Worm (Caenorhabditis elegans) whole organism, L2 larva: ENCODE measurements around the gene dyc-1.

Experiments
- C34F6.9 ChIP-seq: fragments of 150-350 bp; optimal IDR thresholded peaks from 2 replicates; lab custom pipeline; 2014; ENCODE audit warnings: missing biosample characterization, missing genetic modification characterization
- F13H6.1 ChIP-seq: sonication (generic microtip); optimal IDR thresholded peaks from 2 replicates; lab custom pipeline; 2016; ENCODE audit warnings: missing genetic modification characterization, missing compliant biosample characterization
- R02D3.7 ChIP-seq: fragments of 150-350 bp; optimal IDR thresholded peaks from 2 replicates; lab custom pipeline; 2014; ENCODE audit warnings: missing biosample characterization, missing genetic modification characterization
- Y55F3AM.14 ChIP-seq: fragments of 200-800 bp; sonication (Bioruptor generic); optimal IDR thresholded peaks from 2 replicates; lab custom pipeline; 2018; ENCODE audit warnings: mild to moderate bottlenecking, missing genetic modification characterization, missing compliant biosample characterization
- ZK546.5 ChIP-seq: sonication (generic microtip); optimal IDR thresholded peaks from 2 replicates; lab custom pipeline; 2017; ENCODE audit warnings: missing biosample characterization, missing genetic modification characterization
- alr-1 ChIP-seq: fragments of 150-350 bp; optimal IDR thresholded peaks from 2 replicates; lab custom pipeline; 2014; ENCODE audit warnings: missing biosample characterization, missing genetic modification characterization
- aly-2 ChIP-seq: fragments of 150-350 bp; optimal IDR thresholded peaks from 2 replicates; lab custom pipeline; 2014; ENCODE audit warnings: missing biosample characterization, missing genetic modification characterization
- ama-1 ChIP-seq: fragments of 150-350 bp; optimal IDR thresholded peaks from 2 replicates; lab custom pipeline; 2018; ENCODE audit warnings: inconsistent platforms
- blmp-1 ChIP-seq: sonication (generic microtip); optimal IDR thresholded peaks from 2 replicates; lab custom pipeline; 2017; ENCODE audit warnings: missing genetic modification characterization, mild to moderate bottlenecking, missing compliant biosample characterization, antibody characterized with exemption, moderate library complexity; ENCODE audit not compliant: insufficient read depth
- ceh-16 ChIP-seq: fragments of 150-350 bp; optimal IDR thresholded peaks from 2 replicates; lab custom pipeline; 2014; ENCODE audit warnings: missing biosample characterization, missing genetic modification characterization
- ceh-82 ChIP-seq: fragments of 150-350 bp; optimal IDR thresholded peaks from 2 replicates; lab custom pipeline; 2014; ENCODE audit warnings: missing biosample characterization, missing genetic modification characterization
- crh-2 ChIP-seq: sonication (generic microtip); optimal IDR thresholded peaks from 2 replicates; lab custom pipeline; 2017; ENCODE audit warnings: missing biosample characterization, missing genetic modification characterization
- dmd-4 ChIP-seq: sonication (generic microtip); optimal IDR thresholded peaks from 2 replicates; lab custom pipeline; 2017; ENCODE audit warnings: missing biosample characterization, missing genetic modification characterization
- egl-27 ChIP-seq: sonication (generic microtip); optimal IDR thresholded peaks from 3 replicates; lab custom pipeline; 2017; ENCODE audit warnings: missing biosample characterization, missing genetic modification reagents, missing genetic modification characterization
- elt-1 ChIP-seq: fragments of 150-350 bp; optimal IDR thresholded peaks from 2 replicates; lab custom pipeline; 2014; ENCODE audit warnings: missing biosample characterization, missing genetic modification characterization
- elt-3 ChIP-seq: sonication (generic microtip); optimal IDR thresholded peaks from 2 replicates; lab custom pipeline; 2017; ENCODE audit warnings: missing biosample characterization, missing genetic modification characterization
- fos-1 ChIP-seq: fragments of 150-350 bp; optimal IDR thresholded peaks from 2 replicates; lab custom pipeline; 2014; ENCODE audit warnings: missing biosample characterization, missing genetic modification characterization
- gmeb-1 ChIP-seq: fragments of 150-350 bp; optimal IDR thresholded peaks from 2 replicates; lab custom pipeline; 2014; ENCODE audit warnings: missing biosample characterization, missing genetic modification characterization
- lin-11 ChIP-seq: fragments of 150-350 bp; sonication (generic microtip); optimal IDR thresholded peaks from 2 replicates; lab custom pipeline; 2014; ENCODE audit warnings: missing biosample characterization, missing genetic modification characterization, inconsistent platforms, mixed read lengths
- lin-13 ChIP-seq: fragments of 150-350 bp; optimal IDR thresholded peaks from 2 replicates; lab custom pipeline; 2014; ENCODE audit warnings: missing biosample characterization, missing genetic modification reagents, missing genetic modification characterization
- lin-39 ChIP-seq: fragments of 150-350 bp; optimal IDR thresholded peaks from 2 replicates; lab custom pipeline; 2014; ENCODE audit warnings: missing biosample characterization, missing genetic modification reagents, missing genetic modification characterization
- lsy-2 ChIP-seq, 2 experiments: fragments of 150-350 bp in 1 of 2; sonication (generic microtip) in 1 of 2; optimal IDR thresholded peaks; 2 replicates each; lab custom pipeline; 2014 to 2017; ENCODE audit warnings: missing biosample characterization in 2 of 2, missing genetic modification characterization in 2 of 2
- mab-5 ChIP-seq: fragments of 150-350 bp; optimal IDR thresholded peaks from 2 replicates; lab custom pipeline; 2014; ENCODE audit warnings: missing biosample characterization, missing genetic modification characterization
- mbf-1 ChIP-seq: sonication (generic microtip); optimal IDR thresholded peaks from 2 replicates; lab custom pipeline; 2017; ENCODE audit warnings: missing biosample characterization, missing genetic modification characterization
- mdl-1 ChIP-seq, 2 experiments: fragments of 150-350 bp in 1 of 2; sonication (generic microtip) in 1 of 2; optimal IDR thresholded peaks; 2 replicates each; lab custom pipeline; 2017; ENCODE audit warnings: missing biosample characterization in 2 of 2, missing genetic modification characterization in 2 of 2
- nhr-10 ChIP-seq: sonication (generic microtip); optimal IDR thresholded peaks from 2 replicates; lab custom pipeline; 2017; ENCODE audit warnings: missing biosample characterization, missing genetic modification characterization
- nhr-11 ChIP-seq: fragments of 150-350 bp; optimal IDR thresholded peaks from 2 replicates; lab custom pipeline; 2014; ENCODE audit warnings: missing biosample characterization, missing genetic modification characterization
- nhr-12 ChIP-seq: fragments of 150-350 bp; optimal IDR thresholded peaks from 2 replicates; lab custom pipeline; 2014; ENCODE audit warnings: missing biosample characterization, missing genetic modification characterization
- nhr-129 ChIP-seq: fragments of 150-350 bp; optimal IDR thresholded peaks from 2 replicates; lab custom pipeline; 2014; ENCODE audit warnings: missing biosample characterization, missing genetic modification characterization
- nhr-21 ChIP-seq: fragments of 150-350 bp; optimal IDR thresholded peaks from 2 replicates; lab custom pipeline; 2014; ENCODE audit warnings: missing biosample characterization, missing genetic modification characterization
- nhr-23 ChIP-seq: fragments of 150-350 bp; optimal IDR thresholded peaks from 2 replicates; lab custom pipeline; 2014; ENCODE audit warnings: missing biosample characterization, missing genetic modification reagents, missing genetic modification characterization
- nhr-237 ChIP-seq: fragments of 150-350 bp; optimal IDR thresholded peaks from 2 replicates; lab custom pipeline; 2014; ENCODE audit warnings: missing biosample characterization, missing genetic modification characterization
- nhr-25 ChIP-seq: fragments of 150-350 bp; sonication (generic microtip); optimal IDR thresholded peaks from 3 replicates; lab custom pipeline; 2014; ENCODE audit warnings: missing biosample characterization, missing genetic modification characterization
- nhr-6 ChIP-seq: fragments of 150-350 bp; optimal IDR thresholded peaks from 2 replicates; lab custom pipeline; 2014; ENCODE audit warnings: missing biosample characterization, missing genetic modification characterization
- nhr-77 ChIP-seq: fragments of 150-350 bp; optimal IDR thresholded peaks from 2 replicates; lab custom pipeline; 2014; ENCODE audit warnings: missing biosample characterization, missing genetic modification characterization
- peb-1 ChIP-seq: fragments of 150-350 bp; optimal IDR thresholded peaks from 2 replicates; lab custom pipeline; 2014; ENCODE audit warnings: missing biosample characterization, missing genetic modification characterization
- sem-4 ChIP-seq: fragments of 150-350 bp; optimal IDR thresholded peaks from 2 replicates; lab custom pipeline; 2014; ENCODE audit warnings: missing biosample characterization, missing genetic modification reagents, missing genetic modification characterization
- skn-1 ChIP-seq: sonication (generic microtip); optimal IDR thresholded peaks from 2 replicates; lab custom pipeline; 2017; ENCODE audit warnings: missing biosample characterization, missing genetic modification characterization
- sma-3 ChIP-seq: sonication (generic microtip); optimal IDR thresholded peaks from 2 replicates; lab custom pipeline; 2016; ENCODE audit warnings: missing genetic modification reagents, missing genetic modification characterization, missing compliant biosample characterization
- sma-9 ChIP-seq, 2 experiments: fragments of 150-350 bp in 1 of 2; sonication (generic microtip) in 1 of 2; optimal IDR thresholded peaks; 2 replicates each; lab custom pipeline; 2014 to 2016; ENCODE audit warnings: missing genetic modification characterization in 2 of 2, mild to moderate bottlenecking in 1 of 2, missing biosample characterization in 1 of 2, missing compliant biosample characterization in 1 of 2, missing genetic modification reagents in 1 of 2, moderate library complexity in 1 of 2
- snpc-4 ChIP-seq: fragments of 150-350 bp; optimal IDR thresholded peaks from 2 replicates; lab custom pipeline; 2014; ENCODE audit warnings: missing biosample characterization, missing genetic modification characterization
- unc-39 ChIP-seq: fragments of 150-350 bp; optimal IDR thresholded peaks from 2 replicates; lab custom pipeline; 2014; ENCODE audit warnings: missing biosample characterization, missing genetic modification characterization
- unc-55 ChIP-seq: fragments of 150-350 bp; sonication (generic microtip); optimal IDR thresholded peaks from 3 replicates; lab custom pipeline; 2014; ENCODE audit warnings: missing biosample characterization, missing genetic modification reagents, missing genetic modification characterization
- unc-62 ChIP-seq: fragments of 150-350 bp; optimal IDR thresholded peaks from 2 replicates; lab custom pipeline; 2014; ENCODE audit warnings: missing biosample characterization, missing genetic modification reagents, missing genetic modification characterization
- zag-1 ChIP-seq: fragments of 150-350 bp; optimal IDR thresholded peaks from 2 replicates; lab custom pipeline; 2014; ENCODE audit warnings: missing biosample characterization, missing genetic modification characterization
- ztf-1 ChIP-seq: fragments of 200-800 bp; sonication (Bioruptor generic); conservative IDR thresholded peaks from 2 replicates; pipeline ENCODE4 v1.3.6; 2022; ENCODE audit warnings: missing genetic modification characterization, missing compliant biosample characterization
- ztf-11 ChIP-seq: sonication (generic microtip); optimal IDR thresholded peaks from 2 replicates; lab custom pipeline; 2017; ENCODE audit warnings: missing biosample characterization, missing genetic modification characterization
- ztf-4 ChIP-seq: fragments of 150-350 bp; optimal IDR thresholded peaks from 2 replicates; lab custom pipeline; 2014; ENCODE audit warnings: missing biosample characterization, missing genetic modification characterization

dyc-1 gene

DNA sequence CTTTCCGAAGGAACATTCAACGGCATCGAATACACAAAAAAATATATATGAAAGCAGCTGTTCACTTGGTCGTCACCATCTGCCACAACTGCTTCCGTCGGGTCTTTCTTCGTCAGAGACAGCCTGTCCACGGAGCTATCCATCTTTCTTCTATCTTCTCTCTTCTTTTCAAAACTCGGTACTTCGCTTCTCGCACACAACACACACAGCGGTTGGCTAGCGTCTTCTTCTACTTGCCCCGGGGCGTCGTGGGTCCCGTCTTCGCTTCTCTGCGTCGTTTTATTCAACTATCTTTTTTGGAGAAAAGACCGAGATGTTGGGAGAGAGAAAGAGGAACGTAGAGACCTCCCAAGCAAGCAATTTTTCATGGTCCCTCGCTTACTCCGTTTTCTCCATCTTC, 32.6 kb upstream of the dyc-1 start:
- TF ChIP-seq sma-3 (no peak), nhr-77 (tag; lab: Kevin White, UChicago) (no peak), peb-1 (tag; lab: Kevin White, UChicago) (no peak), sma-9 (GFP tag; optimal IDR thresholded peaks at IDR 0.05; lab: Kevin White, UChicago) (peak; percentile 76), sma-9 (tag; optimal IDR thresholded peaks at IDR 0.05; lab: Kevin White, UChicago) (no peak), crh-2 (tag; lab: Kevin White, UChicago) (peak; percentile 8), blmp-1 (no peak), Y55F3AM.14 (GFP tag; lab: Kevin White, UChicago) (peak; percentile 4), nhr-21 (tag; lab: Kevin White, UChicago) (no peak), nhr-129 (tag; lab: Kevin White, UChicago) (peak; percentile 61), snpc-4 (tag; lab: Kevin White, UChicago) (no peak), aly-2 (tag; lab: Kevin White, UChicago) (no peak), F13H6.1 (tag; lab: Kevin White, UChicago) (peak; percentile 88), nhr-10 (tag; lab: Kevin White, UChicago) (no peak), nhr-25 (no peak), ztf-1 (no peak), unc-55 (GFP tag; lab: Kevin White, UChicago) (peak; percentile 63), ama-1 (lab: Kevin White, UChicago) (no peak), elt-3 (tag; lab: Kevin White, UChicago) (no peak), lin-13 (peak; percentile 65), nhr-12 (tag; lab: Kevin White, UChicago) (no peak), skn-1 (tag; lab: Kevin White, UChicago) (no peak), lin-11 (peak; percentile 15), egl-27 (tag; lab: Kevin White, UChicago) (no peak), ZK546.5 (tag; lab: Kevin White, UChicago) (no peak), ztf-11 (no peak), sem-4 (tag; lab: Kevin White, UChicago) (peak; percentile 4), nhr-6 (peak; percentile 19), mbf-1 (tag; lab: Kevin White, UChicago) (no peak), mab-5 (peak; percentile 46), nhr-11 (tag; lab: Kevin White, UChicago) (no peak), zag-1 (peak; percentile 78), dmd-4 (tag; lab: Kevin White, UChicago) (no peak), C34F6.9 (tag; lab: Kevin White, UChicago) (peak; percentile 81), nhr-23 (tag; lab: Kevin White, UChicago) (no peak), gmeb-1 (tag; lab: Kevin White, UChicago) (no peak), ztf-4 (tag; lab: Kevin White, UChicago) (peak; percentile 66), nhr-237 (tag; lab: Kevin White, UChicago) (no peak), unc-39 (no peak), R02D3.7 (tag; lab: Kevin White, UChicago) (no peak), unc-62 (GFP tag; lab: Kevin White, UChicago) (no peak), lin-39 (tag; lab: Kevin White, UChicago) (no peak), mdl-1 (tag; optimal IDR thresholded peaks at IDR 0.05; lab: Kevin White, UChicago) (peak in 1 of 2 experiments; percentile 66), ceh-16 (no peak), elt-1 (tag; lab: Kevin White, UChicago) (no peak), fos-1 (tag; lab: Kevin White, UChicago) (no peak), lsy-2 (tag; optimal IDR thresholded peaks at IDR 0.05; lab: Kevin White, UChicago) (peak in 1 of 2 experiments; percentile 74), ceh-82 (tag; lab: Kevin White, UChicago) (peak; percentile 2), alr-1 (no peak)
